Worm (Caenorhabditis elegans) whole organism, L4 larva: ENCODE data around the gene ubxn-5.

Experiments
- ceh-82 ChIP-seq: sonication (generic microtip); optimal IDR thresholded peaks from 2 replicates; lab custom pipeline; 2017; ENCODE audit warnings: missing biosample characterization, missing genetic modification characterization
- dmd-8 ChIP-seq: fragments of 200-800 bp; sonication (Bioruptor generic); IDR thresholded peaks from 2 replicates; pipeline ENCODE4 v1.3.6; 2022; ENCODE audit warnings: missing genetic modification characterization, missing compliant biosample characterization
- fkh-10 ChIP-seq: fragments of 150-350 bp; optimal IDR thresholded peaks from 2 replicates; lab custom pipeline; 2014; ENCODE audit warnings: missing biosample characterization, missing genetic modification reagents, missing genetic modification characterization
- fos-1 ChIP-seq: fragments of 150-350 bp; optimal IDR thresholded peaks from 2 replicates; lab custom pipeline; 2014; ENCODE audit warnings: missing biosample characterization, missing genetic modification characterization
- lin-13 ChIP-seq: fragments of 150-350 bp; optimal IDR thresholded peaks from 2 replicates; lab custom pipeline; 2014; ENCODE audit warnings: missing biosample characterization, missing genetic modification reagents, missing genetic modification characterization
- madf-5 ChIP-seq, 2 experiments: fragments of 200-800 bp; sonication (Bioruptor generic); IDR thresholded peaks; 2 replicates each; pipeline ENCODE4 v1.3.6; 2022; ENCODE audit warnings: missing compliant biosample characterization in 2 of 2, missing genetic modification characterization in 2 of 2
- mdl-1 ChIP-seq, 2 experiments: fragments of 150-350 bp in 1 of 2; sonication (generic microtip) in 1 of 2; optimal IDR thresholded peaks; 2 replicates each; lab custom pipeline; 2014 to 2017; ENCODE audit warnings: missing biosample characterization in 2 of 2, missing genetic modification characterization in 2 of 2
- nhr-10 ChIP-seq: fragments of 150-350 bp; optimal IDR thresholded peaks from 2 replicates; lab custom pipeline; 2014; ENCODE audit warnings: missing biosample characterization, missing genetic modification characterization
- nhr-77 ChIP-seq: fragments of 150-350 bp; optimal IDR thresholded peaks from 2 replicates; lab custom pipeline; 2014; ENCODE audit warnings: missing biosample characterization, missing genetic modification characterization
- snpc-1.2 ChIP-seq: fragments of 200-800 bp; sonication (Bioruptor generic); IDR thresholded peaks from 2 replicates; pipeline ENCODE4 v1.3.6; 2022; ENCODE audit warnings: missing genetic modification reagents, missing genetic modification characterization, missing compliant biosample characterization
- spr-3 ChIP-seq: fragments of 200-800 bp; sonication (Bioruptor generic); optimal IDR thresholded peaks from 2 replicates; lab custom pipeline; 2018; ENCODE audit warnings: mild to moderate bottlenecking, missing genetic modification characterization, missing compliant biosample characterization

DNA sequence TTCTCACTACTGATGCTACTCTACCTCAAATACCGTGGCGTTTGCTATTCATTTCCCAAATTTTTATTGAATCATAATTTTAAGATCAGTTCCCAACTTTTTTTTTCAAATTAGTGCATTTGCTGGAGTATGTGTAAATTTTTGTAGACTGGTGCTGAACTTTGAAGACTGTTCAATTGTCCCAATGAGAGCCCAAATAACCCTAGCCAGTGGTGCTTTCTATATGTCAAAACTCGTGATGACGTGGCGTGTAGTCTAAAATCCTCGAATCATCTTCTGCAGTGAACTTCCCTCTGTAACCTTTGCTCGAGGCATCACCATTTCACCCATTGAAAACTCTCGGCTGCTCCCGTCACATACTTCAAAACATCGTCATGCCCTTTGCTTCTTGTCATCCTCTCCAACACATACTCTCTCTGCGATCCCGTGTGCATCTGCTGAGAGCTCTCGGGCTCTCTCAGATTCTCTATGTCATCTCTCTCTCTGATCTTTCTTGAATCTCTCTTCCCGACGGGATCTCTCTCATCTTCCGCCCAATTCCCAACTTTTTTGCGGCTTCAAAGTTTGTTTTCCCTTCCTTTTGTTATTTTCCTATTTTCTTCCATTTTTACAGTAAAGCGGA lies 29.8 kb downstream of the ubxn-5 start:
- TF ChIP-seq madf-5 (GFP tag; IDR thresholded peaks at IDR 0.05; lab: Robert Waterston, UW) (no peak), lin-13 (GFP tag; lab: Kevin White, UChicago) (no peak), fos-1 (tag; lab: Kevin White, UChicago) (no peak), spr-3 (GFP tag; lab: Kevin White, UChicago) (no peak), fkh-10 (GFP tag; lab: Kevin White, UChicago) (no peak), snpc-1.2 (no peak), nhr-77 (tag; lab: Kevin White, UChicago) (no peak), mdl-1 (tag; optimal IDR thresholded peaks at IDR 0.05; lab: Kevin White, UChicago) (no peak), dmd-8 (no peak), ceh-82 (tag; lab: Kevin White, UChicago) (no peak), nhr-10 (tag; lab: Kevin White, UChicago) (no peak)
